Worm (Caenorhabditis elegans) whole organism, early embryonic: Measurements from ENCODE around the gene Y46H3D.8.

Experiments used
- B0310.2 ChIP-seq: sonication (generic microtip); optimal IDR thresholded peaks from 2 replicates; lab custom pipeline; 2016; ENCODE audit warnings: mild to moderate bottlenecking, missing genetic modification characterization, missing compliant biosample characterization
- F13C5.2 ChIP-seq: sonication (generic microtip); optimal IDR thresholded peaks from 2 replicates; lab custom pipeline; 2017; ENCODE audit warnings: mild to moderate bottlenecking, missing genetic modification characterization, inconsistent platforms, missing compliant biosample characterization
- aly-1 ChIP-seq: sonication (generic microtip); optimal IDR thresholded peaks from 2 replicates; lab custom pipeline; 2016; ENCODE audit warnings: missing genetic modification characterization, missing compliant biosample characterization
- ama-1 ChIP-seq: fragments of 150-350 bp; optimal IDR thresholded peaks from 2 replicates; lab custom pipeline; 2014
- ceh-13 ChIP-seq: fragments of 200-800 bp; sonication (Bioruptor generic); optimal IDR thresholded peaks from 2 replicates; lab custom pipeline; 2018; ENCODE audit warnings: mild to moderate bottlenecking, missing genetic modification characterization, missing compliant biosample characterization
- ceh-36 ChIP-seq: sonication (generic microtip); optimal IDR thresholded peaks from 2 replicates; lab custom pipeline; 2016; ENCODE audit warnings: missing genetic modification characterization, inconsistent platforms, missing compliant biosample characterization
- ets-7 ChIP-seq: sonication (generic microtip); optimal IDR thresholded peaks from 2 replicates; lab custom pipeline; 2016; ENCODE audit warnings: missing genotype, missing genetic modification characterization, missing compliant biosample characterization
- flt-1 ChIP-seq: fragments of 200-800 bp; sonication (Bioruptor generic); IDR thresholded peaks from 2 replicates; pipeline ENCODE4 v1.3.6; 2022; ENCODE audit warnings: missing genetic modification characterization, missing compliant biosample characterization
- hmbx-1 ChIP-seq: sonication (generic microtip); optimal IDR thresholded peaks from 2 replicates; lab custom pipeline; 2016; ENCODE audit warnings: mild to moderate bottlenecking, missing genetic modification characterization, missing compliant biosample characterization
- hmg-4 ChIP-seq: fragments of 200-800 bp; sonication (Bioruptor generic); optimal IDR thresholded peaks from 2 replicates; lab custom pipeline; 2018; ENCODE audit warnings: mild to moderate bottlenecking, missing genetic modification characterization, missing compliant biosample characterization
- hnd-1 ChIP-seq: sonication (generic microtip); optimal IDR thresholded peaks from 2 replicates; lab custom pipeline; 2016; ENCODE audit warnings: missing genetic modification characterization, missing compliant biosample characterization
- pes-1 ChIP-seq: fragments of 200-800 bp; sonication (Bioruptor generic); IDR thresholded peaks from 2 replicates; pipeline ENCODE4 v1.3.6; 2022; ENCODE audit warnings: missing genetic modification reagents, missing genetic modification characterization, missing compliant biosample characterization
- scrt-1 ChIP-seq: fragments of 200-800 bp; sonication (Bioruptor generic); IDR thresholded peaks from 2 replicates; pipeline ENCODE4 v1.3.6; 2022; ENCODE audit warnings: missing genetic modification characterization, missing compliant biosample characterization
- sea-1 ChIP-seq: fragments of 200-800 bp; sonication (Bioruptor generic); conservative IDR thresholded peaks from 2 replicates; pipeline ENCODE4 v1.3.6; 2022; ENCODE audit warnings: missing genetic modification characterization, missing compliant biosample characterization
- tbx-11 ChIP-seq: fragments of 200-800 bp; sonication (Bioruptor generic); IDR thresholded peaks from 2 replicates; pipeline ENCODE4 v1.3.6; 2022; ENCODE audit warnings: missing genetic modification characterization, missing compliant biosample characterization
- tbx-37 ChIP-seq: fragments of 200-800 bp; sonication (Bioruptor generic); conservative IDR thresholded peaks from 2 replicates; pipeline ENCODE4 v1.3.6; 2022; ENCODE audit warnings: missing genetic modification reagents, missing genetic modification characterization, missing compliant biosample characterization
- tra-4 ChIP-seq: sonication (generic microtip); optimal IDR thresholded peaks from 2 replicates; lab custom pipeline; 2017; ENCODE audit warnings: missing genetic modification characterization, missing compliant biosample characterization

Gene Y46H3D.8

ce11 chrV:1651045-1651444, 20.0 kb upstream of the Y46H3D.8 start, which contains the start of gene irld-44:
Gene irld-44, plus strand, starts transcription at chrV:1651345.
- no peak for TF ChIP-seq hmg-4 (GFP tag; lab: Kevin White, UChicago)
- no peak for TF ChIP-seq flt-1
- TF ChIP-seq ceh-13, result no peak
- no peak for TF ChIP-seq tbx-37 (GFP tag; lab: Robert Waterston, UW)
- no peak for TF ChIP-seq tra-4 (tag; lab: Kevin White, UChicago)
- no peak for TF ChIP-seq F13C5.2 (tag; lab: Kevin White, UChicago)
- TF ChIP-seq hmbx-1 (tag; lab: Kevin White, UChicago), result no peak
- no peak for TF ChIP-seq ama-1
- no peak for TF ChIP-seq sea-1 (GFP tag; lab: Robert Waterston, UW)
- no peak for TF ChIP-seq ceh-36 (tag; lab: Kevin White, UChicago)
- no peak for TF ChIP-seq scrt-1 (GFP tag; lab: Robert Waterston, UW)

ce11 chrV:1648000-1648399, 17.0 kb upstream of the Y46H3D.8 start, which contains the start of gene irld-45:
Gene irld-45, plus strand, starts transcription at chrV:1648300.
- TF ChIP-seq B0310.2 (tag; lab: Kevin White, UChicago) (no peak), flt-1 (no peak), hmbx-1 (tag; lab: Kevin White, UChicago) (no peak), hnd-1 (tag; lab: Kevin White, UChicago) (no peak), hmg-4 (GFP tag; lab: Kevin White, UChicago) (no peak), tra-4 (tag; lab: Kevin White, UChicago) (no peak), tbx-11 (GFP tag; lab: Robert Waterston, UW) (no peak), scrt-1 (GFP tag; lab: Robert Waterston, UW) (no peak), tbx-37 (GFP tag; lab: Robert Waterston, UW) (no peak), sea-1 (GFP tag; lab: Robert Waterston, UW) (no peak), aly-1 (tag; lab: Kevin White, UChicago) (no peak), F13C5.2 (tag; lab: Kevin White, UChicago) (no peak), ets-7 (tag; lab: Kevin White, UChicago) (no peak), ceh-36 (tag; lab: Kevin White, UChicago) (no peak), ceh-13 (no peak), ama-1 (no peak), pes-1 (GFP tag; lab: Robert Waterston, UW) (no peak)

ce11 chrV:1643886-1644285, 12.8 kb upstream of the Y46H3D.8 start, which contains the start of gene alh-2:
Gene alh-2, plus strand, starts transcription at chrV:1644169.
- TF ChIP-seq ets-7 (tag; lab: Kevin White, UChicago), result no peak
- TF ChIP-seq tra-4 (tag; lab: Kevin White, UChicago), result no peak
- no peak for TF ChIP-seq hmg-4 (GFP tag; lab: Kevin White, UChicago)
- no peak for TF ChIP-seq flt-1
- TF ChIP-seq F13C5.2 (tag; lab: Kevin White, UChicago), result no peak
- no peak for TF ChIP-seq hmbx-1 (tag; lab: Kevin White, UChicago)
- TF ChIP-seq B0310.2 (tag; lab: Kevin White, UChicago), result no peak
- no peak for TF ChIP-seq aly-1 (tag; lab: Kevin White, UChicago)
- TF ChIP-seq hnd-1 (tag; lab: Kevin White, UChicago), result no peak
- TF ChIP-seq tbx-11 (GFP tag; lab: Robert Waterston, UW), result no peak
- TF ChIP-seq ceh-13, result no peak
- TF ChIP-seq tbx-37 (GFP tag; lab: Robert Waterston, UW), result no peak
- no peak for TF ChIP-seq ama-1
- TF ChIP-seq sea-1 (GFP tag; lab: Robert Waterston, UW), result no peak

- TF ChIP-seq hmbx-1 (tag; lab: Kevin White, UChicago) (no peak), tbx-37 (GFP tag; lab: Robert Waterston, UW) (no peak), ama-1 (no peak), F13C5.2 (tag; lab: Kevin White, UChicago) (no peak), B0310.2 (tag; lab: Kevin White, UChicago) (no peak), ets-7 (tag; lab: Kevin White, UChicago) (no peak), sea-1 (GFP tag; lab: Robert Waterston, UW) (no peak), flt-1 (no peak), scrt-1 (GFP tag; lab: Robert Waterston, UW) (no peak), aly-1 (tag; lab: Kevin White, UChicago) (no peak), hnd-1 (tag; lab: Kevin White, UChicago) (no peak), ceh-13 (no peak), hmg-4 (GFP tag; lab: Kevin White, UChicago) (no peak), ceh-36 (tag; lab: Kevin White, UChicago) (no peak), tra-4 (tag; lab: Kevin White, UChicago) (no peak), tbx-11 (GFP tag; lab: Robert Waterston, UW) (no peak), pes-1 (GFP tag; lab: Robert Waterston, UW) (no peak)
These were observed 11.7 kb upstream of the Y46H3D.8 start for ce11 chrV:1642768-1643167.

- TF ChIP-seq tbx-11 (GFP tag; lab: Robert Waterston, UW), result no peak
- no peak for TF ChIP-seq scrt-1 (GFP tag; lab: Robert Waterston, UW)
- no peak for TF ChIP-seq hmg-4 (GFP tag; lab: Kevin White, UChicago)
- no peak for TF ChIP-seq B0310.2 (tag; lab: Kevin White, UChicago)
- no peak for TF ChIP-seq ceh-13
- TF ChIP-seq flt-1, result no peak
- TF ChIP-seq ceh-36 (tag; lab: Kevin White, UChicago), result no peak
These were observed 11.2 kb upstream of the Y46H3D.8 start, which contains the start of gene Y46H3D.1 for ce11 chrV:1642199-1642598. Gene Y46H3D.1, plus strand, starts transcription at chrV:1642499.

- TF ChIP-seq pes-1 (GFP tag; lab: Robert Waterston, UW), result no peak
- TF ChIP-seq hmg-4 (GFP tag; lab: Kevin White, UChicago), result no peak
- no peak for TF ChIP-seq flt-1
- TF ChIP-seq ceh-36 (tag; lab: Kevin White, UChicago), result no peak
- no peak for TF ChIP-seq tbx-11 (GFP tag; lab: Robert Waterston, UW)
- TF ChIP-seq aly-1 (tag; lab: Kevin White, UChicago), result no peak
- no peak for TF ChIP-seq sea-1 (GFP tag; lab: Robert Waterston, UW)
- no peak for TF ChIP-seq tbx-37 (GFP tag; lab: Robert Waterston, UW)
- no peak for TF ChIP-seq F13C5.2 (tag; lab: Kevin White, UChicago)
- TF ChIP-seq hmbx-1 (tag; lab: Kevin White, UChicago), result no peak
- TF ChIP-seq scrt-1 (GFP tag; lab: Robert Waterston, UW), result no peak
- TF ChIP-seq ama-1, result no peak
- TF ChIP-seq tra-4 (tag; lab: Kevin White, UChicago), result no peak
- no peak for TF ChIP-seq ets-7 (tag; lab: Kevin White, UChicago)
- TF ChIP-seq ceh-13, result no peak
- no peak for TF ChIP-seq B0310.2 (tag; lab: Kevin White, UChicago)
- no peak for TF ChIP-seq hnd-1 (tag; lab: Kevin White, UChicago)
These were observed 9.0 kb upstream of the Y46H3D.8 start, which contains the start of gene str-221 for ce11 chrV:1640008-1640407. Gene str-221, plus strand, starts transcription at chrV:1640308.
